Worm (Caenorhabditis elegans) whole organism, late embryonic: Measurements from ENCODE around the gene C01G6.3.

Experiments
- ama-1 ChIP-seq: fragments of 150-350 bp; optimal IDR thresholded peaks from 2 replicates; lab custom pipeline; 2014
- ceh-22 ChIP-seq: sonication (generic microtip); optimal IDR thresholded peaks from 2 replicates; lab custom pipeline; 2017; ENCODE audit warnings: missing biosample characterization, missing genetic modification characterization
- ceh-31 ChIP-seq: sonication (generic microtip); optimal IDR thresholded peaks from 2 replicates; lab custom pipeline; 2016; ENCODE audit warnings: missing genetic modification characterization, missing compliant biosample characterization
- ceh-9 ChIP-seq: sonication (generic microtip); optimal IDR thresholded peaks from 2 replicates; lab custom pipeline; 2016; ENCODE audit warnings: mild to moderate bottlenecking, missing genetic modification characterization, inconsistent platforms, missing compliant biosample characterization
- dve-1 ChIP-seq: sonication (generic microtip); optimal IDR thresholded peaks from 2 replicates; lab custom pipeline; 2017; ENCODE audit warnings: antibody characterized with exemption, mild to moderate bottlenecking, missing genetic modification characterization, missing compliant biosample characterization
- ets-4 ChIP-seq: sonication (generic microtip); optimal IDR thresholded peaks from 2 replicates; lab custom pipeline; 2016; ENCODE audit warnings: missing genetic modification characterization, missing compliant biosample characterization
- fkh-6 ChIP-seq: sonication (generic microtip); optimal IDR thresholded peaks from 2 replicates; lab custom pipeline; 2016; ENCODE audit warnings: missing genetic modification characterization, missing compliant biosample characterization
- hlh-30 ChIP-seq: sonication (generic microtip); optimal IDR thresholded peaks from 2 replicates; lab custom pipeline; 2017; ENCODE audit warnings: antibody characterized with exemption, missing genetic modification characterization, missing compliant biosample characterization; ENCODE audit not compliant: insufficient read depth
- hlh-8 ChIP-seq: sonication (generic microtip); optimal IDR thresholded peaks from 2 replicates; lab custom pipeline; 2016; ENCODE audit warnings: missing genotype, missing genetic modification characterization, missing compliant biosample characterization
- pag-3 ChIP-seq: sonication (generic microtip); optimal IDR thresholded peaks from 2 replicates; lab custom pipeline; 2016; ENCODE audit warnings: missing compliant biosample characterization, missing genetic modification characterization, borderline replicate concordance
- ref-2 ChIP-seq: sonication (generic microtip); optimal IDR thresholded peaks from 2 replicates; lab custom pipeline; 2016; ENCODE audit warnings: missing genetic modification characterization, missing compliant biosample characterization
- unc-55 ChIP-seq: sonication (generic microtip); optimal IDR thresholded peaks from 2 replicates; lab custom pipeline; 2017; ENCODE audit warnings: missing biosample characterization, missing genetic modification reagents, missing genetic modification characterization
- unc-86 ChIP-seq: sonication (generic microtip); optimal IDR thresholded peaks from 2 replicates; lab custom pipeline; 2016; ENCODE audit warnings: missing genetic modification characterization, missing compliant biosample characterization
- ztf-16 ChIP-seq: sonication (generic microtip); optimal IDR thresholded peaks from 2 replicates; lab custom pipeline; 2017; ENCODE audit warnings: missing genetic modification characterization, missing compliant biosample characterization

DNA sequence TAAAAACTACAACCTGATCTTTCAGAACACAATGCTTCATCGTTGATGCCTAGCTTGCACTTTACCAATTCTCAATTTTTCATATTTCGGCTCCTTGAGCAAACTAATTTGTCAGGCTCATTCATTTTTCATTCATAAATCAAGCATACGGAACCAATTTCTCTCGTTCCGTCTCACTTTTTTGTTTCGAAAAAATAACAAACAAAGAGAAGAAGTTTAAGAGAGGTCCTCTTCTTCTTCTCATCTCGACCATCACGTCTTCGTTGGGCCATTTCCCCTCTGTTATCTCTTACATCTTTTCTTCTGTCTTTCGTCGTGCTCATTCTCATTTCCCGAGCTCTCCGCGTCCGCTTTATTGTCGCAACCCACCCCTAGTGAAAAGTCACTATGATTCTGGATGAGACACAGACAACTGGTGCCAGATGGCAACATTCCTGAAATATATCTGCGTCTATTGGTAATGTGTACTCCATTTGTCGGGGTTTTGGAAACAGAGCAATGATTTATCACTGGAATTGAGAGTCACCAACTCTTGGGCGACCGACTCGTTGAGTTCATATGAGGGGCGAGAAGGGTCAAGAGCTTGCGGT lies 4.9 kb upstream of the C01G6.3 start:
- no peak for TF ChIP-seq ztf-16
- TF ChIP-seq ceh-31 (tag; lab: Kevin White, UChicago), result peak; percentile 33
- no peak for TF ChIP-seq ref-2 (tag; lab: Kevin White, UChicago)
- no peak for TF ChIP-seq pag-3 (tag; lab: Kevin White, UChicago)
- TF ChIP-seq unc-86 (tag; lab: Kevin White, UChicago), result no peak
- TF ChIP-seq hlh-30 (tag; lab: Kevin White, UChicago), result no peak
- no peak for TF ChIP-seq ama-1 (lab: Kevin White, UChicago)
- no peak for TF ChIP-seq dve-1
- no peak for TF ChIP-seq ceh-9 (tag; lab: Kevin White, UChicago)
- peak; percentile 87 for TF ChIP-seq hlh-8 (tag; lab: Kevin White, UChicago)
- no peak for TF ChIP-seq fkh-6 (tag; lab: Kevin White, UChicago)
- no peak for TF ChIP-seq ceh-22 (tag; lab: Kevin White, UChicago)
- TF ChIP-seq unc-55 (GFP tag; lab: Kevin White, UChicago), result peak; percentile 93
- TF ChIP-seq ets-4 (tag; lab: Kevin White, UChicago), result no peak
